Worm (Caenorhabditis elegans): ENCODE measurements around the gene R06B9.5.
A peak's percentile ranks its signal among the peaks of the same experiment; 100 is the strongest.

R06B9.5 gene

ce11 chrII:13736906-13737305 is 786 bp downstream of the R06B9.5 start (continued):
- TF ChIP-seq dmd-4 (tag; optimal IDR thresholded peaks at IDR 0.05) (no peak), mbf-1 (tag; optimal IDR thresholded peaks at IDR 0.05) (no peak), blmp-1 (tag; optimal IDR thresholded peaks at IDR 0.05; ENCODE audit: insufficient read depth) (no peak), snpc-4 (tag; optimal IDR thresholded peaks at IDR 0.05) (no peak), alr-1 (tag; optimal IDR thresholded peaks at IDR 0.05) (no peak), nhr-10 (tag; optimal IDR thresholded peaks at IDR 0.05) (no peak), unc-39 (tag; optimal IDR thresholded peaks at IDR 0.05) (no peak), nhr-12 (tag; optimal IDR thresholded peaks at IDR 0.05) (no peak), R02D3.7 (tag; optimal IDR thresholded peaks at IDR 0.05) (no peak), nhr-21 (tag; optimal IDR thresholded peaks at IDR 0.05) (no peak), nhr-129 (tag; optimal IDR thresholded peaks at IDR 0.05) (peak; percentile 14), ZK546.5 (tag; optimal IDR thresholded peaks at IDR 0.05) (no peak), fos-1 (tag; optimal IDR thresholded peaks at IDR 0.05) (peak; percentile 22)

DNA sequence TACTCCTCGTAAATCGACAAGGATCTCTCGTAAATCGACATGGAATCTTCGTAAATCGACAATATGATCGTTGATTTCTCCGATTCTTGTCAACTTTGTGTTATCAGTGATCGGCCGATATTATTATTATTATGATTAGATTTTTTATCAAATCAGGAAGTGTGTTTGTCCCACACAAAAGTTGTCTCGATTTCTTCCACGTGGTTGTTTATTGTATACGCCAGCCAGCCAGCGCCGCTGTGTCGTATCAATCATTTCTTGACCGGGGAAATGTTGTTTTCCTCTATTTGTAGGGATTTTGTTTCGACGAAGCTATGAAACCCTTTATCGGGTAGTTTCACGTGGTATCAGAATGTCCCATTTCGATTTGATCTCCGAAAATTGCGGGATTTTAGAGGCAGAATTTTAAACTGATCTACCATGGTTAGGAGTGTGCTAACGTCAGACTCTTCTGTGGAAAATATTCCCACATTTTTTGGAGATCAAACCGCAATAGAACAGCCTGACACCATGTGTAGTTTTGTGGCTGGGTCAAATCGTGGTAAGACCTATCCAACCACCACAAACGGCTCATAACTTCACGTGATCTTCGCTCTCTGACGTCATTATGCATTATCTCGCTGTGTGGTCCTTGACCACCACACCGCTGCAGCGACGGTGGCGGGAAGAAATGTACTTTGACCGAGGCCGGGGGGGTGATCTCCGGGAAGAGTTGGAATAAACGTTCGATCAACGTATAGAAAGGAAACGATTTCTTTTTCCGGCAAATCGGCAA is 1.8 kb downstream of the R06B9.5 start:
- TF ChIP-seq unc-55 (GFP tag; optimal IDR thresholded peaks at IDR 0.05) (no peak), nhr-21 (tag; optimal IDR thresholded peaks at IDR 0.05) (peak; percentile 51), sma-3 (GFP tag; optimal IDR thresholded peaks at IDR 0.05) (peak; percentile 58), ama-1 (optimal IDR thresholded peaks at IDR 0.05) (peak; percentile 1)

- peak; percentile 7 for TF ChIP-seq nhr-25 (tag; optimal IDR thresholded peaks at IDR 0.05)
- TF ChIP-seq lsy-2 (tag; optimal IDR thresholded peaks at IDR 0.05) = peak in 1 of 2 experiments; percentile 22
- no peak for TF ChIP-seq ztf-1 (GFP tag; conservative IDR thresholded peaks at IDR 0.05)
- TF ChIP-seq unc-55 (GFP tag; optimal IDR thresholded peaks at IDR 0.05) = peak; percentile 23
- TF ChIP-seq elt-1 (tag; optimal IDR thresholded peaks at IDR 0.05) = no peak
- no peak for TF ChIP-seq nhr-23 (tag; optimal IDR thresholded peaks at IDR 0.05)
- no peak for TF ChIP-seq nhr-10 (tag; optimal IDR thresholded peaks at IDR 0.05)
- TF ChIP-seq nhr-129 (tag; optimal IDR thresholded peaks at IDR 0.05) = peak; percentile 12
- TF ChIP-seq sma-9 (GFP tag; optimal IDR thresholded peaks at IDR 0.05) = no peak
- TF ChIP-seq sma-9 (tag; optimal IDR thresholded peaks at IDR 0.05) = no peak
- no peak for TF ChIP-seq ztf-11 (tag; optimal IDR thresholded peaks at IDR 0.05)
- no peak for TF ChIP-seq blmp-1 (tag; optimal IDR thresholded peaks at IDR 0.05; ENCODE audit: insufficient read depth)
Measured at ce11 chrII:13739423-13739822, 3.3 kb downstream of the R06B9.5 start.

- TF ChIP-seq ZK546.5 (tag; optimal IDR thresholded peaks at IDR 0.05) (no peak), peb-1 (tag; optimal IDR thresholded peaks at IDR 0.05) (no peak), mbf-1 (tag; optimal IDR thresholded peaks at IDR 0.05) (no peak), sma-3 (GFP tag; optimal IDR thresholded peaks at IDR 0.05) (no peak), nhr-12 (tag; optimal IDR thresholded peaks at IDR 0.05) (no peak), gmeb-1 (tag; optimal IDR thresholded peaks at IDR 0.05) (no peak), elt-3 (tag; optimal IDR thresholded peaks at IDR 0.05) (no peak), lin-11 (tag; optimal IDR thresholded peaks at IDR 0.05) (no peak), R02D3.7 (tag; optimal IDR thresholded peaks at IDR 0.05) (no peak), nhr-77 (tag; optimal IDR thresholded peaks at IDR 0.05) (no peak), fos-1 (tag; optimal IDR thresholded peaks at IDR 0.05) (no peak), nhr-237 (tag; optimal IDR thresholded peaks at IDR 0.05) (no peak)
Measured at ce11 chrII:13741449-13741848, 5.3 kb downstream of the R06B9.5 start, which contains the start of gene mig-14. mig-14 (plus strand) TSS chrII:13741738.

ce11 chrII:13750128-13750527 is 14.0 kb downstream of the R06B9.5 start:
- TF ChIP-seq unc-39 (tag; optimal IDR thresholded peaks at IDR 0.05) (no peak), crh-2 (tag; optimal IDR thresholded peaks at IDR 0.05) (no peak), egl-27 (tag; optimal IDR thresholded peaks at IDR 0.05) (no peak), ama-1 (optimal IDR thresholded peaks at IDR 0.05) (no peak), ceh-82 (tag; optimal IDR thresholded peaks at IDR 0.05) (no peak), nhr-10 (tag; optimal IDR thresholded peaks at IDR 0.05) (no peak), elt-1 (tag; optimal IDR thresholded peaks at IDR 0.05) (no peak), ceh-16 (tag; optimal IDR thresholded peaks at IDR 0.05) (no peak), nhr-11 (tag; optimal IDR thresholded peaks at IDR 0.05) (no peak), nhr-25 (tag; optimal IDR thresholded peaks at IDR 0.05) (no peak), peb-1 (tag; optimal IDR thresholded peaks at IDR 0.05) (no peak), nhr-23 (tag; optimal IDR thresholded peaks at IDR 0.05) (no peak), R02D3.7 (tag; optimal IDR thresholded peaks at IDR 0.05) (no peak), blmp-1 (tag; optimal IDR thresholded peaks at IDR 0.05; ENCODE audit: insufficient read depth) (no peak), fos-1 (tag; optimal IDR thresholded peaks at IDR 0.05) (no peak), F13H6.1 (tag; optimal IDR thresholded peaks at IDR 0.05) (no peak), snpc-4 (tag; optimal IDR thresholded peaks at IDR 0.05) (no peak), unc-62 (GFP tag; optimal IDR thresholded peaks at IDR 0.05) (no peak), dmd-4 (tag; optimal IDR thresholded peaks at IDR 0.05) (no peak)

All from whole organism, L2 larva.